Fruit fly (Drosophila melanogaster) whole organism, pupa: ENCODE results near the gene Cdc23.

Experiments
- CG10348 ChIP-seq: fragments of 200-800 bp; sonication (Bioruptor generic); IDR thresholded peaks from 2 replicates; pipeline ENCODE4 v1.3.6; 2022; ENCODE audit warnings: missing biosample characterization, missing genetic modification characterization
- CG13204 ChIP-seq: fragments of 200-800 bp; sonication (Bioruptor generic); optimal IDR thresholded peaks from 2 replicates; lab custom pipeline; 2018; ENCODE audit warnings: missing biosample characterization, mild to moderate bottlenecking, missing genetic modification characterization, moderate library complexity
- CG14655 ChIP-seq: fragments of 200-800 bp; sonication (Bioruptor generic); optimal IDR thresholded peaks from 3 replicates; lab custom pipeline; 2017; ENCODE audit warnings: mild to moderate bottlenecking, missing biosample characterization, missing genetic modification reagents, missing genetic modification characterization
- CG34367 ChIP-seq: fragments of 200-800 bp; sonication (Bioruptor generic); optimal IDR thresholded peaks from 2 replicates; lab custom pipeline; 2018; ENCODE audit warnings: missing biosample characterization, mild to moderate bottlenecking, missing genetic modification characterization
- CG4496 ChIP-seq: fragments of 200-800 bp; sonication (Bioruptor generic); IDR thresholded peaks from 3 replicates; pipeline ENCODE4 v1.3.6; 2022; ENCODE audit warnings: missing biosample characterization, missing genetic modification characterization
- CG8159 ChIP-seq: fragments of 200-800 bp; sonication (Bioruptor generic); optimal IDR thresholded peaks from 3 replicates; lab custom pipeline; 2018; ENCODE audit warnings: missing biosample characterization, mild to moderate bottlenecking, missing genetic modification characterization, moderate library complexity
- CG8301 ChIP-seq: fragments of 200-800 bp; sonication (Bioruptor generic); optimal IDR thresholded peaks from 2 replicates; lab custom pipeline; 2018; ENCODE audit warnings: missing biosample characterization, mild to moderate bottlenecking, missing genetic modification characterization
- CG9948 ChIP-seq: fragments of 200-800 bp; sonication (Bioruptor generic); optimal IDR thresholded peaks from 2 replicates; lab custom pipeline; 2018; ENCODE audit warnings: missing biosample characterization, mild to moderate bottlenecking, missing genetic modification characterization, moderate library complexity
- D1 ChIP-seq: fragments of 200-800 bp; sonication (Bioruptor generic); optimal IDR thresholded peaks from 2 replicates; lab custom pipeline; 2018; ENCODE audit warnings: missing biosample characterization, mild to moderate bottlenecking, missing genetic modification characterization, moderate library complexity
- EcR ChIP-seq: fragments of 200-800 bp; sonication (Bioruptor generic); optimal IDR thresholded peaks from 3 replicates; lab custom pipeline; 2019; ENCODE audit warnings: missing biosample characterization, missing genetic modification characterization, mild to moderate bottlenecking, moderate library complexity, missing genetic modification reagents
- Ets98B ChIP-seq: fragments of 200-800 bp; sonication (Bioruptor generic); IDR thresholded peaks from 2 replicates; pipeline ENCODE4 v1.3.6; 2022; ENCODE audit warnings: missing biosample characterization, missing genetic modification characterization
- Pif1A ChIP-seq: fragments of 200-800 bp; sonication (Bioruptor generic); optimal IDR thresholded peaks from 3 replicates; lab custom pipeline; 2016; ENCODE audit warnings: missing biosample characterization, missing genetic modification characterization
- Pif1B ChIP-seq: fragments of 200-800 bp; sonication (Bioruptor generic); optimal IDR thresholded peaks from 3 replicates; lab custom pipeline; 2016; ENCODE audit warnings: missing biosample characterization, missing genetic modification characterization
- rn ChIP-seq: fragments of 200-800 bp; sonication (Bioruptor generic); IDR thresholded peaks from 2 replicates; pipeline ENCODE4 v1.3.6; 2022; ENCODE audit warnings: missing biosample characterization, missing genetic modification characterization

DNA sequence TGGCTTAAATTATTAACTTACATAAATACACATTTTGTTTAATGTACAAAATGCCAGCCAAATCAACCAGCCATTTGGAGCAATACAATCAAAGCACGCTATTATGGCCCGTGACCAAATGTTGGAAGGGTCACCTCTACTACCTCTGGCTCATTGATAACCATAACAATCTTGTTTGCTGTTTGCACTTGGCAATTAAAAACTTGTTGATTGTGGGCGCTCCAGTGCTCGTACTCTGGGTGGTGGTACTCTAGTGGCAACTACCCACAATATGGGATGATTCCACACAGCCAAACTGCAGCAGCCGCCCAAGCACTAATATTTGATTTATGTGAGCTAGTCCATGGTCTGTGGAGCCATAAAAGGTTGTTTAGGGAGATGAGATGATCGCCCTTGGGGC lies 27.9 kb upstream of the Cdc23 start:
- TF ChIP-seq Ets98B (no peak), rn (no peak), CG13204 (GFP tag; lab: Kevin White, UChicago) (no peak), CG9948 (tag; lab: Kevin White, UChicago) (no peak), CG4496 (no peak), CG8159 (no peak), Pif1B (GFP tag; lab: Kevin White, UChicago) (no peak), CG34367 (tag; lab: Kevin White, UChicago) (no peak), CG10348 (GFP tag; lab: Robert Waterston, UW) (no peak), EcR (GFP tag; lab: Kevin White, UChicago) (no peak), D1 (tag; lab: Kevin White, UChicago) (no peak), Pif1A (no peak), CG8301 (tag; lab: Kevin White, UChicago) (no peak), CG14655 (GFP tag; lab: Kevin White, UChicago) (no peak)
